Worm (Caenorhabditis elegans) whole organism, L4 larva: ENCODE data around the gene K01D12.5.

Source experiments
- D1046.2 ChIP-seq: fragments of 200-800 bp; sonication (Bioruptor generic); IDR thresholded peaks from 2 replicates; pipeline ENCODE4 v1.3.6; 2022; ENCODE audit warnings: missing genetic modification characterization, missing compliant biosample characterization
- F37D6.2 ChIP-seq: sonication (generic microtip); optimal IDR thresholded peaks from 2 replicates; lab custom pipeline; 2016; ENCODE audit warnings: mild to moderate bottlenecking, missing genetic modification characterization, missing compliant biosample characterization
- F49E8.2 ChIP-seq: sonication (generic microtip); optimal IDR thresholded peaks from 2 replicates; lab custom pipeline; 2016; ENCODE audit warnings: missing compliant biosample characterization, mild to moderate bottlenecking, missing genetic modification characterization, borderline replicate concordance
- T26A8.4 ChIP-seq: fragments of 200-800 bp; sonication (Bioruptor generic); IDR thresholded peaks from 2 replicates; pipeline ENCODE4 v1.3.6; 2022; ENCODE audit warnings: missing genetic modification characterization, missing compliant biosample characterization
- Y5F2A.4 ChIP-seq: fragments of 200-800 bp; sonication (Bioruptor generic); optimal IDR thresholded peaks from 2 replicates; lab custom pipeline; 2018; ENCODE audit warnings: mild to moderate bottlenecking, missing genetic modification characterization, missing compliant biosample characterization
- ZK546.5 ChIP-seq, 2 experiments: sonication (generic microtip); optimal IDR thresholded peaks; 2 replicates each; lab custom pipeline; 2017; ENCODE audit warnings: missing biosample characterization in 2 of 2, missing genetic modification characterization in 2 of 2
- aly-2 ChIP-seq: sonication (generic microtip); optimal IDR thresholded peaks from 2 replicates; lab custom pipeline; 2018; ENCODE audit warnings: missing biosample characterization, missing genetic modification characterization
- ama-1 ChIP-seq: fragments of 150-350 bp; optimal IDR thresholded peaks from 2 replicates; lab custom pipeline; 2014; ENCODE audit warnings: inconsistent platforms, mixed read lengths
- arid-1 ChIP-seq: fragments of 200-800 bp; sonication (Bioruptor generic); conservative IDR thresholded peaks from 2 replicates; pipeline ENCODE4 v1.3.6; 2022; ENCODE audit warnings: missing genetic modification reagents, missing genetic modification characterization, missing compliant biosample characterization
- ceh-44 ChIP-seq: fragments of 200-800 bp; sonication (Bioruptor generic); IDR thresholded peaks from 2 replicates; pipeline ENCODE4 v1.3.6; 2022; ENCODE audit warnings: missing genetic modification reagents, missing genetic modification characterization, missing compliant biosample characterization
- ces-1 ChIP-seq: fragments of 150-350 bp; sonication (generic microtip); optimal IDR thresholded peaks from 4 replicates; lab custom pipeline; 2014; ENCODE audit warnings: missing biosample characterization, missing genetic modification reagents, missing genetic modification characterization
- cey-2 ChIP-seq: sonication (generic microtip); optimal IDR thresholded peaks from 3 replicates; lab custom pipeline; 2017; ENCODE audit warnings: missing genetic modification characterization, mild to moderate bottlenecking, missing compliant biosample characterization, antibody characterized with exemption, borderline replicate concordance; ENCODE audit not compliant: insufficient read depth
- daf-16 ChIP-seq, 3 experiments: sonication (generic microtip); optimal IDR thresholded peaks; 2 replicates each; lab custom pipeline; 2016 to 2017; ENCODE audit warnings: missing genetic modification characterization in 3 of 3, missing genetic modification reagents in 3 of 3, mild to moderate bottlenecking in 2 of 3, missing compliant biosample characterization in 2 of 3, missing biosample characterization in 1 of 3, moderate library complexity in 1 of 3
- daf-19 ChIP-seq: fragments of 200-800 bp; sonication (Bioruptor generic); conservative IDR thresholded peaks from 2 replicates; pipeline ENCODE4 v1.3.6; 2022; ENCODE audit warnings: missing genetic modification characterization, missing compliant biosample characterization
- daf-8 ChIP-seq: fragments of 200-800 bp; sonication (Bioruptor generic); IDR thresholded peaks from 2 replicates; pipeline ENCODE4 v1.3.6; 2022; ENCODE audit warnings: missing genetic modification characterization, missing compliant biosample characterization
- dmd-6 ChIP-seq: fragments of 200-800 bp; sonication (Bioruptor generic); IDR thresholded peaks from 2 replicates; pipeline ENCODE4 v1.3.6; 2022; ENCODE audit warnings: missing genetic modification reagents, missing genetic modification characterization, missing compliant biosample characterization
- dve-1 ChIP-seq: sonication (generic microtip); optimal IDR thresholded peaks from 2 replicates; lab custom pipeline; 2017; ENCODE audit warnings: antibody characterized with exemption, mild to moderate bottlenecking, missing genetic modification characterization, missing compliant biosample characterization; ENCODE audit not compliant: insufficient read depth
- egl-43 ChIP-seq: fragments of 200-800 bp; sonication (Bioruptor generic); IDR thresholded peaks from 2 replicates; pipeline ENCODE4 v1.3.6; 2022; ENCODE audit warnings: missing genetic modification reagents, missing genetic modification characterization, missing compliant biosample characterization
- hif-1 ChIP-seq, 2 experiments: sonication (generic microtip); optimal IDR thresholded peaks; 2 replicates each; lab custom pipeline; 2016 to 2017; ENCODE audit warnings: missing compliant biosample characterization in 2 of 2, missing genetic modification characterization in 2 of 2, missing genetic modification reagents in 2 of 2, missing genotype in 2 of 2, mild to moderate bottlenecking in 1 of 2
- hlh-11 ChIP-seq: fragments of 200-800 bp; sonication (Bioruptor generic); optimal IDR thresholded peaks from 2 replicates; lab custom pipeline; 2018; ENCODE audit warnings: mild to moderate bottlenecking, missing genetic modification characterization, missing compliant biosample characterization
- hlh-30 ChIP-seq: sonication (generic microtip); optimal IDR thresholded peaks from 2 replicates; lab custom pipeline; 2017; ENCODE audit warnings: antibody characterized with exemption, mild to moderate bottlenecking, missing genetic modification characterization, missing compliant biosample characterization; ENCODE audit not compliant: insufficient read depth
- lin-13 ChIP-seq: fragments of 150-350 bp; optimal IDR thresholded peaks from 2 replicates; lab custom pipeline; 2014; ENCODE audit warnings: missing biosample characterization, missing genetic modification reagents, missing genetic modification characterization
- lin-15B ChIP-seq: fragments of 150-350 bp; sonication (generic microtip); optimal IDR thresholded peaks from 3 replicates; lab custom pipeline; 2014; ENCODE audit warnings: missing biosample characterization, missing genetic modification characterization
- lin-29 ChIP-seq: fragments of 200-800 bp; sonication (Bioruptor generic); IDR thresholded peaks from 2 replicates; pipeline ENCODE4 v1.3.6; 2022; ENCODE audit warnings: missing genetic modification reagents, missing genetic modification characterization, missing compliant biosample characterization
- lsy-2 ChIP-seq, 2 experiments: fragments of 150-350 bp in 1 of 2; sonication (generic microtip) in 1 of 2; optimal IDR thresholded peaks; 2 replicates each; lab custom pipeline; 2014 to 2017; ENCODE audit warnings: missing biosample characterization in 2 of 2, missing genetic modification characterization in 2 of 2
- nhr-11 ChIP-seq: fragments of 150-350 bp; optimal IDR thresholded peaks from 2 replicates; lab custom pipeline; 2014; ENCODE audit warnings: missing biosample characterization, missing genetic modification characterization
- nhr-25 ChIP-seq: sonication (generic microtip); optimal IDR thresholded peaks from 2 replicates; lab custom pipeline; 2017; ENCODE audit warnings: missing genetic modification characterization, mild to moderate bottlenecking, missing compliant biosample characterization, antibody characterized with exemption, moderate library complexity, borderline replicate concordance; ENCODE audit not compliant: insufficient read depth
- nhr-28 ChIP-seq: fragments of 150-350 bp; optimal IDR thresholded peaks from 2 replicates; lab custom pipeline; 2014; ENCODE audit warnings: missing biosample characterization, missing genetic modification characterization
- nhr-6 ChIP-seq: fragments of 150-350 bp; optimal IDR thresholded peaks from 2 replicates; lab custom pipeline; 2014; ENCODE audit warnings: missing biosample characterization, missing genetic modification characterization
- pqm-1 ChIP-seq: sonication (generic microtip); optimal IDR thresholded peaks from 2 replicates; lab custom pipeline; 2017; ENCODE audit warnings: missing biosample characterization, missing genetic modification characterization
- rbr-2 ChIP-seq: sonication (generic microtip); optimal IDR thresholded peaks from 2 replicates; lab custom pipeline; 2016; ENCODE audit warnings: missing genotype, missing genetic modification characterization, missing compliant biosample characterization
- saeg-2 ChIP-seq: fragments of 200-800 bp; sonication (Bioruptor generic); IDR thresholded peaks from 2 replicates; pipeline ENCODE4 v1.3.6; 2022; ENCODE audit warnings: missing genetic modification reagents, missing genetic modification characterization, missing compliant biosample characterization
- tag-97 ChIP-seq: fragments of 200-800 bp; sonication (Bioruptor generic); IDR thresholded peaks from 2 replicates; pipeline ENCODE4 v1.3.6; 2022; ENCODE audit warnings: missing genetic modification characterization, missing compliant biosample characterization
- unc-62 ChIP-seq, 3 experiments: fragments of 150-350 bp in 1 of 3; sonication (generic microtip); optimal IDR thresholded peaks in 2 of 3; peaks in 1 of 3; 1 replicate in 1 of 3; 2 replicates in 2 of 3; lab custom pipeline; 2014 to 2017; ENCODE audit warnings: missing biosample characterization in 3 of 3, missing genetic modification characterization in 3 of 3, missing genetic modification reagents in 3 of 3, missing genotype in 1 of 3

K01D12.5 gene

ce11 chrV:12427826-12428225, 30.2 kb downstream of the K01D12.5 start:
- TF ChIP-seq lsy-2 (tag; optimal IDR thresholded peaks at IDR 0.05; lab: Kevin White, UChicago) = no peak
- TF ChIP-seq T26A8.4 (GFP tag; lab: Robert Waterston, UW) = no peak
- no peak for TF ChIP-seq lin-15B
- TF ChIP-seq rbr-2 (tag; lab: Kevin White, UChicago) = no peak
- no peak for TF ChIP-seq ZK546.5 (tag; optimal IDR thresholded peaks at IDR 0.05; lab: Kevin White, UChicago)
- TF ChIP-seq hlh-30 (tag; lab: Kevin White, UChicago) = no peak
- TF ChIP-seq D1046.2 (GFP tag; lab: Robert Waterston, UW) = no peak
- TF ChIP-seq saeg-2 (GFP tag; lab: Robert Waterston, UW) = no peak
- TF ChIP-seq F37D6.2 (tag; lab: Kevin White, UChicago) = no peak
- no peak for TF ChIP-seq nhr-25 (tag; lab: Kevin White, UChicago)

ce11 chrV:12429039-12429438, 31.4 kb downstream of the K01D12.5 start, which contains the start of gene C54D10.5:
Gene C54D10.5, plus strand, starts transcription at chrV:12429339.
- TF ChIP-seq nhr-11 = no peak
- no peak for TF ChIP-seq F49E8.2 (tag; lab: Kevin White, UChicago)
- TF ChIP-seq daf-8 (GFP tag; lab: Robert Waterston, UW) = no peak
- no peak for TF ChIP-seq daf-19 (GFP tag; lab: Robert Waterston, UW)
- TF ChIP-seq aly-2 = no peak
- no peak for TF ChIP-seq unc-62 (GFP tag; optimal IDR thresholded peaks at IDR 0.05 in 1 of 2; lab: Kevin White, UChicago)
- no peak for TF ChIP-seq unc-62 (tag; optimal IDR thresholded peaks at IDR 0.05; lab: Kevin White, UChicago)
- no peak for TF ChIP-seq ceh-44

- TF ChIP-seq nhr-6 (tag; lab: Kevin White, UChicago) (peak; percentile 19), arid-1 (GFP tag; lab: Robert Waterston, UW) (no peak), ama-1 (lab: Kevin White, UChicago) (no peak), hif-1 (tag; optimal IDR thresholded peaks at IDR 0.05; lab: Kevin White, UChicago) (no peak), daf-16 (GFP tag; optimal IDR thresholded peaks at IDR 0.05; lab: Kevin White, UChicago) (no peak), daf-16 (tag; optimal IDR thresholded peaks at IDR 0.05; lab: Kevin White, UChicago) (peak; percentile 33), nhr-28 (tag; lab: Kevin White, UChicago) (peak; percentile 86), dve-1 (peak; percentile 52), Y5F2A.4 (no peak), lin-13 (GFP tag; lab: Kevin White, UChicago) (no peak), F49E8.2 (tag; lab: Kevin White, UChicago) (no peak), tag-97 (no peak), hlh-30 (tag; lab: Kevin White, UChicago) (no peak)
These were observed 34.5 kb downstream of the K01D12.5 start, which contains the start of gene C54D10.13 for ce11 chrV:12432111-12432510. Gene C54D10.13, minus strand, starts transcription at chrV:12432289.

- TF ChIP-seq unc-62 (GFP tag; optimal IDR thresholded peaks at IDR 0.05 in 1 of 2; lab: Kevin White, UChicago) (peak in 1 of 2 experiments; percentile 94), unc-62 (tag; optimal IDR thresholded peaks at IDR 0.05; lab: Kevin White, UChicago) (no peak), ces-1 (no peak)
These were observed 35.5 kb downstream of the K01D12.5 start for ce11 chrV:12433105-12433504.

- TF ChIP-seq cey-2 (tag; lab: Kevin White, UChicago) (no peak), hlh-11 (tag; lab: Kevin White, UChicago) (no peak), egl-43 (GFP tag; lab: Robert Waterston, UW) (no peak), lin-15B (no peak), pqm-1 (tag; lab: Kevin White, UChicago) (no peak), lin-29 (no peak), dmd-6 (GFP tag; lab: Robert Waterston, UW) (no peak), ces-1 (no peak)
These were observed 36.1 kb downstream of the K01D12.5 start, which contains the start of gene srh-25 for ce11 chrV:12433717-12434116. Gene srh-25, minus strand, starts transcription at chrV:12433817.
